Fruit fly (Drosophila melanogaster): ENCODE measurements around the gene bab2.

dm6 chr3L:1193123-1193844, 16.2 kb upstream of the bab2 start, which contains the start of gene Trhn:
- TF ChIP-seq CG32006 (GFP tag; optimal IDR thresholded peaks at IDR 0.05): no peak
- no peak for TF ChIP-seq fkh (GFP tag; optimal IDR thresholded peaks at IDR 0.05)
- TF ChIP-seq CG11762 (GFP tag; optimal IDR thresholded peaks at IDR 0.05; ENCODE audit: insufficient read depth): no peak
- no peak for TF ChIP-seq Ets21C (GFP tag; optimal IDR thresholded peaks at IDR 0.05)
- TF ChIP-seq OdsH (GFP tag; optimal IDR thresholded peaks at IDR 0.05): no peak
- no peak for TF ChIP-seq dac (GFP tag; optimal IDR thresholded peaks at IDR 0.05)
- TF ChIP-seq salr (GFP tag; optimal IDR thresholded peaks at IDR 0.05): no peak
- TF ChIP-seq Blimp-1 (GFP tag; optimal IDR thresholded peaks at IDR 0.05): no peak
